Worm (Caenorhabditis elegans) whole organism, late embryonic: ENCODE data around the gene dhs-9.

Experiments
- C38D4.7 ChIP-seq: fragments of 200-800 bp; sonication (Bioruptor generic); optimal IDR thresholded peaks from 2 replicates; lab custom pipeline; 2018; ENCODE audit warnings: mild to moderate bottlenecking, missing genetic modification characterization, moderate library complexity, missing compliant biosample characterization
- K09A11.1 ChIP-seq: sonication (generic microtip); optimal IDR thresholded peaks from 2 replicates; lab custom pipeline; 2017; ENCODE audit warnings: antibody characterized with exemption, mild to moderate bottlenecking, missing genetic modification characterization, missing compliant biosample characterization; ENCODE audit not compliant: insufficient read depth
- Y22D7AL.16 ChIP-seq: sonication (generic microtip); optimal IDR thresholded peaks from 2 replicates; lab custom pipeline; 2016; ENCODE audit warnings: missing genetic modification characterization, missing compliant biosample characterization
- ceh-14 ChIP-seq: sonication (generic microtip); optimal IDR thresholded peaks from 2 replicates; lab custom pipeline; 2016; ENCODE audit warnings: missing genotype, missing genetic modification characterization, missing compliant biosample characterization
- ceh-18 ChIP-seq: sonication (generic microtip); optimal IDR thresholded peaks from 2 replicates; lab custom pipeline; 2016; ENCODE audit warnings: missing genetic modification characterization, missing compliant biosample characterization
- ceh-2 ChIP-seq: sonication (generic microtip); optimal IDR thresholded peaks from 2 replicates; lab custom pipeline; 2016; ENCODE audit warnings: missing genotype, missing genetic modification characterization, missing compliant biosample characterization
- ceh-24 ChIP-seq: sonication (generic microtip); optimal IDR thresholded peaks from 2 replicates; lab custom pipeline; 2016; ENCODE audit warnings: mild to moderate bottlenecking, missing genetic modification characterization, missing compliant biosample characterization
- ceh-31 ChIP-seq: sonication (generic microtip); optimal IDR thresholded peaks from 2 replicates; lab custom pipeline; 2016; ENCODE audit warnings: missing genetic modification characterization, missing compliant biosample characterization
- ceh-34 ChIP-seq: sonication (generic microtip); optimal IDR thresholded peaks from 2 replicates; lab custom pipeline; 2016; ENCODE audit warnings: mild to moderate bottlenecking, missing genetic modification characterization, missing compliant biosample characterization
- ceh-48 ChIP-seq: sonication (generic microtip); optimal IDR thresholded peaks from 2 replicates; lab custom pipeline; 2016; ENCODE audit warnings: missing genetic modification characterization, inconsistent platforms, missing compliant biosample characterization
- ceh-6 ChIP-seq: fragments of 200-800 bp; sonication (Bioruptor generic); optimal IDR thresholded peaks from 2 replicates; lab custom pipeline; 2018; ENCODE audit warnings: mild to moderate bottlenecking, missing genetic modification characterization, missing compliant biosample characterization
- ceh-9 ChIP-seq: sonication (generic microtip); optimal IDR thresholded peaks from 2 replicates; lab custom pipeline; 2016; ENCODE audit warnings: mild to moderate bottlenecking, missing genetic modification characterization, inconsistent platforms, missing compliant biosample characterization
- che-1 ChIP-seq: sonication (generic microtip); optimal IDR thresholded peaks from 2 replicates; lab custom pipeline; 2016; ENCODE audit warnings: mild to moderate bottlenecking, missing genetic modification characterization, missing compliant biosample characterization
- dmd-4 ChIP-seq: sonication (generic microtip); optimal IDR thresholded peaks from 2 replicates; lab custom pipeline; 2016; ENCODE audit warnings: borderline replicate concordance, missing genetic modification characterization, missing compliant biosample characterization
- dve-1 ChIP-seq: sonication (generic microtip); optimal IDR thresholded peaks from 2 replicates; lab custom pipeline; 2017; ENCODE audit warnings: antibody characterized with exemption, mild to moderate bottlenecking, missing genetic modification characterization, missing compliant biosample characterization
- elt-4 ChIP-seq: sonication (generic microtip); optimal IDR thresholded peaks from 2 replicates; lab custom pipeline; 2016; ENCODE audit warnings: missing genetic modification characterization, missing compliant biosample characterization
- fkh-10 ChIP-seq: fragments of 150-350 bp; optimal IDR thresholded peaks from 2 replicates; lab custom pipeline; 2014; ENCODE audit warnings: missing biosample characterization, missing genetic modification reagents, missing genetic modification characterization
- lim-6 ChIP-seq: sonication (generic microtip); optimal IDR thresholded peaks from 2 replicates; lab custom pipeline; 2016; ENCODE audit warnings: missing genetic modification characterization, missing compliant biosample characterization
- nfya-1 ChIP-seq: sonication (generic microtip); optimal IDR thresholded peaks from 2 replicates; lab custom pipeline; 2017; ENCODE audit warnings: missing genetic modification characterization, mild to moderate bottlenecking, missing compliant biosample characterization, antibody characterized with exemption, moderate library complexity
- nhr-11 ChIP-seq: fragments of 150-350 bp; optimal IDR thresholded peaks from 2 replicates; lab custom pipeline; 2014; ENCODE audit warnings: missing biosample characterization, missing genetic modification characterization
- nhr-232 ChIP-seq: sonication (generic microtip); optimal IDR thresholded peaks from 2 replicates; lab custom pipeline; 2016; ENCODE audit warnings: missing genetic modification characterization, missing compliant biosample characterization
- odd-2 ChIP-seq: sonication (generic microtip); optimal IDR thresholded peaks from 2 replicates; lab custom pipeline; 2017; ENCODE audit warnings: antibody characterized with exemption, mild to moderate bottlenecking, missing genetic modification characterization, missing compliant biosample characterization
- pag-3 ChIP-seq: sonication (generic microtip); optimal IDR thresholded peaks from 2 replicates; lab custom pipeline; 2016; ENCODE audit warnings: missing compliant biosample characterization, missing genetic modification characterization, borderline replicate concordance
- pat-9 ChIP-seq: fragments of 200-800 bp; sonication (Bioruptor generic); optimal IDR thresholded peaks from 2 replicates; lab custom pipeline; 2018; ENCODE audit warnings: mild to moderate bottlenecking, missing genetic modification characterization, moderate library complexity, missing compliant biosample characterization
- pax-1 ChIP-seq: fragments of 150-350 bp; optimal IDR thresholded peaks from 2 replicates; lab custom pipeline; 2014; ENCODE audit warnings: missing biosample characterization, missing genetic modification characterization
- pros-1 ChIP-seq: fragments of 150-350 bp; optimal IDR thresholded peaks from 2 replicates; lab custom pipeline; 2014; ENCODE audit warnings: missing biosample characterization, missing genetic modification reagents, missing genetic modification characterization
- ref-2 ChIP-seq: sonication (generic microtip); optimal IDR thresholded peaks from 2 replicates; lab custom pipeline; 2016; ENCODE audit warnings: missing genetic modification characterization, missing compliant biosample characterization
- sox-4 ChIP-seq: sonication (generic microtip); optimal IDR thresholded peaks from 2 replicates; lab custom pipeline; 2017; ENCODE audit warnings: mild to moderate bottlenecking, missing genetic modification characterization, inconsistent platforms, missing compliant biosample characterization
- tbx-2 ChIP-seq: sonication (generic microtip); optimal IDR thresholded peaks from 2 replicates; lab custom pipeline; 2016; ENCODE audit warnings: missing genetic modification characterization, missing compliant biosample characterization
- tbx-7 ChIP-seq: sonication (generic microtip); optimal IDR thresholded peaks from 2 replicates; lab custom pipeline; 2016; ENCODE audit warnings: missing genotype, missing genetic modification characterization, missing compliant biosample characterization
- unc-3 ChIP-seq, 2 experiments: fragments of 200-800 bp in 1 of 2; sonication (Bioruptor generic) in 1 of 2; sonication (generic microtip) in 1 of 2; conservative IDR thresholded peaks in 1 of 2; optimal IDR thresholded peaks in 1 of 2; 2 replicates each; pipeline versions ENCODE4 v1.3.6 to Lab custom; 2016 to 2022; ENCODE audit warnings: missing compliant biosample characterization in 2 of 2, missing genetic modification characterization in 2 of 2, missing genetic modification reagents in 1 of 2
- unc-86 ChIP-seq: sonication (generic microtip); optimal IDR thresholded peaks from 2 replicates; lab custom pipeline; 2016; ENCODE audit warnings: missing genetic modification characterization, missing compliant biosample characterization
- zip-5 ChIP-seq: sonication (generic microtip); optimal IDR thresholded peaks from 2 replicates; lab custom pipeline; 2016; ENCODE audit warnings: missing genetic modification characterization, missing compliant biosample characterization

The dhs-9 gene

DNA sequence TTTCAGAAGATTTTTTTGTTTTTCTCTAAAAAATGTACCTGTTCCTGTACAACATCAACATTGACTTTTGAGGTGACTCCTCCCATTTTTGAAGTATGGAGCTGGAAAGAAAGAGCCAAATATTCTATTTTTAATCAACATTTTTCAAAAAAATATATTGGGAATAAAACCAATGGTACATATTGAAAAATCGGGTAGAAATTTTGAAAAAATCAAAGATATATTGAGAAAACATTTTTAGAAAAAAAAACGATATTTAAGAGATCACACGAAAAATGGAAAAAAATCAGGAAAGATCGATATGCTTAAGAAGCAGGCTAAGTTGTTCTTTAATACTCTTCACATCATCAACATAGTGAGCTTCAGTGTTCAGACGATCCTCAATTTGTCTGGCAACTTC lies 21.8 kb downstream of the dhs-9 start, which contains the start of gene glrx-21:
Gene glrx-21 (minus strand): TSS at position 101 of the 400 bp plus-strand sequence.
- TF ChIP-seq dve-1, result no peak
- no peak for TF ChIP-seq ceh-14 (tag; lab: Kevin White, UChicago)

DNA sequence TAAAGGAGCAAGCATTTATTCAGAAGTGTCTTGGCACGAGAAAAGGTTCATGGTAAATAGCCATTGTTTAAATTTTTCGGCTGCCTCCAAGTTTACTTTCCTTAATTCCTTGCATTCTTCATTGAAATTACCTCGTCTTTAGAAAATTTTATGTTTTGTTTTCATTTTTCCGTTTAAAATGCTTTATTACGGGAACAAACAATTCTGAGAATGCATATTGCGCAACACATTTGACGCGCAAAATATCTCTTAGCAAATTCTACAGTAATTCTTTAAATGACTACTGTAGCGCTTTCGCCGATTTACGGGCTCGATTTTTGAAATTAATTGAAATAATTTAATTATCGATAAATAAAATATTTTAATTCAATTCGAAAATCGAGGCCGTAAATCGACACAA lies 23.3 kb downstream of the dhs-9 start:
- no peak for TF ChIP-seq C38D4.7
- TF ChIP-seq ceh-31 (tag; lab: Kevin White, UChicago), result no peak

DNA sequence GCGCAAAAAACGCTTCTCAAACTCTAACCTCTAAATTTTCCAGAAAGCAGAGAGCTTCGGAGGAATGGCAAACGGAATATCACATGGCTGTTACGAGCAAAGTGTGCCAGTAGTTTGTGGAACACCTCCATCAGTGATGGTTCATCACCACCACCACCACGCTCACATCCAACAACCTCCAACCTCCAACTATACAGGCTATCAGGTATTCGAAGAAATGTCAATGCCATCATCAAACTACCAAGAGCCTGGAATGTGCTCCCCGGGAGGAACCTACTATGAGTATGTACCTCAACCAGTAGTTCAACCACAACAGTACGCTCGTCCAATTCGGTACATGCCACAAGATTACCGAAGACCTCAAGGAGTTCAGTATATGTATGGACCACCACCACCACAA lies 24.3 kb downstream of the dhs-9 start:
- no peak for TF ChIP-seq lim-6
- no peak for TF ChIP-seq nfya-1 (tag; lab: Kevin White, UChicago)
- no peak for TF ChIP-seq unc-3 (GFP tag; conservative IDR thresholded peaks at IDR 0.05; lab: Robert Waterston, UW)
- no peak for TF ChIP-seq unc-3 (tag; optimal IDR thresholded peaks at IDR 0.05; lab: Kevin White, UChicago)
- no peak for TF ChIP-seq ceh-9 (tag; lab: Kevin White, UChicago)
- no peak for TF ChIP-seq che-1 (tag; lab: Kevin White, UChicago)
- no peak for TF ChIP-seq ceh-34 (tag; lab: Kevin White, UChicago)
- no peak for TF ChIP-seq K09A11.1 (tag; lab: Kevin White, UChicago)
- TF ChIP-seq unc-86, result no peak

DNA sequence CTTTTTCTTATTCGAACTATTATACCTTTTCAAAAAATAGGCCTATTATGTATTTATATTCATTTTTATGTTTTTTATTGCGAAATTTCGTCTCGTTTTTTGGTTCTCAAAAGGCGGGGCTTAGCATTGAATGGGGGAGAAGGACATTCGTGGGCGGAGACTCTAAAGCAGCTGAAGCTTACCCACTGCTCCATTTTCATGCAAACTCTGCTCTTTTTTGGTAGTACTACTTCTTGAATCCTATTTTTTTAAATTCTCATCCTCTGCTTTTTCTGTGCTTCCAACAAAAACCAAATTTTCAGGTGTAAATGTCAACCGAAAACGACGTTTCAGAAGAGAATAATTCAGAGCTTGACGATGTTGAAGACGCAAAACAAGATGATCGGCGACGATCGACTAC lies 26.5 kb downstream of the dhs-9 start, which contains the start of gene ZK121.2:
Gene ZK121.2 (plus strand): TSS at position 301 of the 400 bp plus-strand sequence.
- TF ChIP-seq zip-5 (tag; lab: Kevin White, UChicago) (no peak), unc-86 (no peak)

DNA sequence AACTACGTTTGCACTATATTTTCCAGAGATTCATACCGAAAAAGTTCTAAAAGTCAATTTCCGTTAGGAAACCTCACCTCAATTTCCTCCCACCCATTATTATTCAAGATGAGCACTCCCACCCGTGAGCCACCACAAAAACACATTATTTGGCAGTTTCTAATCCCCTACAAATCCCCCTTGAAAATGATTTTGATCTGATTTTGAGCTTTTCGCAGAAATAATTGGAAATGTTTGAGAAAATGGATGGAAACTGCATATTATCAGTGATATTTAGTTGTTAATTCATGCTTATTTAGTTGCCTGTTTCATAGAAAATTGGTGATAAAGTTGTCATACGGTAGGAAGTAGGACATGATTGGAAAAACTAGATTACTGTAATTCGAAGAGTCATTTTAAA lies 27.3 kb downstream of the dhs-9 start:
- TF ChIP-seq ceh-2 (tag; lab: Kevin White, UChicago), result no peak
- TF ChIP-seq dmd-4, result no peak
- no peak for TF ChIP-seq odd-2 (tag; lab: Kevin White, UChicago)
- no peak for TF ChIP-seq pag-3 (tag; lab: Kevin White, UChicago)
- TF ChIP-seq nhr-11, result no peak
- no peak for TF ChIP-seq ceh-48 (tag; lab: Kevin White, UChicago)
- TF ChIP-seq nhr-232, result no peak
- no peak for TF ChIP-seq sox-4 (tag; lab: Kevin White, UChicago)
- no peak for TF ChIP-seq C38D4.7
- TF ChIP-seq ceh-14 (tag; lab: Kevin White, UChicago), result no peak
- no peak for TF ChIP-seq pros-1
- TF ChIP-seq ceh-31 (tag; lab: Kevin White, UChicago), result no peak
- no peak for TF ChIP-seq tbx-7 (tag; lab: Kevin White, UChicago)
- no peak for TF ChIP-seq tbx-2 (tag; lab: Kevin White, UChicago)
- TF ChIP-seq ceh-24, result no peak

ce11 chrIII:5338787-5339186 lies 29.1 kb downstream of the dhs-9 start:
- TF ChIP-seq ref-2, result no peak
- no peak for TF ChIP-seq fkh-10 (GFP tag; lab: Kevin White, UChicago)
- no peak for TF ChIP-seq Y22D7AL.16 (tag; lab: Kevin White, UChicago)
- TF ChIP-seq dve-1, result no peak
- no peak for TF ChIP-seq ceh-31 (tag; lab: Kevin White, UChicago)

- TF ChIP-seq pax-1 (tag; lab: Kevin White, UChicago), result no peak
- no peak for TF ChIP-seq tbx-2 (tag; lab: Kevin White, UChicago)
- peak; percentile 40 for TF ChIP-seq ceh-18 (tag; lab: Kevin White, UChicago)
- TF ChIP-seq elt-4 (tag; lab: Kevin White, UChicago), result peak; percentile 47
- TF ChIP-seq pat-9 (tag; lab: Kevin White, UChicago), result no peak
- no peak for TF ChIP-seq ceh-6 (GFP tag; lab: Kevin White, UChicago)
Measured at ce11 chrIII:5334517-5335049, 33.3 kb downstream of the dhs-9 start.
